Worm (Caenorhabditis elegans) whole organism, L3 larva: ENCODE measurements around the gene srd-39.

Experiments used
- ama-1 ChIP-seq: fragments of 150-350 bp; optimal IDR thresholded peaks from 2 replicates; lab custom pipeline; 2018
- egl-27 ChIP-seq: sonication (generic microtip); optimal IDR thresholded peaks from 4 replicates; lab custom pipeline; 2017; ENCODE audit warnings: missing biosample characterization, missing genetic modification reagents, missing genetic modification characterization
- lin-15B ChIP-seq: fragments of 150-350 bp; optimal IDR thresholded peaks from 2 replicates; lab custom pipeline; 2014; ENCODE audit warnings: missing biosample characterization, missing genetic modification characterization
- mml-1 ChIP-seq: fragments of 150-350 bp; sonication (generic microtip); optimal IDR thresholded peaks from 3 replicates; lab custom pipeline; 2014; ENCODE audit warnings: missing biosample characterization, missing genetic modification characterization
- nhr-12 ChIP-seq: fragments of 150-350 bp; optimal IDR thresholded peaks from 2 replicates; lab custom pipeline; 2014; ENCODE audit warnings: missing biosample characterization, missing genetic modification characterization
- nhr-23 ChIP-seq: fragments of 150-350 bp; optimal IDR thresholded peaks from 2 replicates; lab custom pipeline; 2014; ENCODE audit warnings: missing biosample characterization, missing genetic modification reagents, missing genetic modification characterization
- nhr-25 ChIP-seq: sonication (generic microtip); optimal IDR thresholded peaks from 2 replicates; lab custom pipeline; 2017; ENCODE audit warnings: missing biosample characterization, missing genetic modification characterization
- pqm-1 ChIP-seq: fragments of 150-350 bp; optimal IDR thresholded peaks from 2 replicates; lab custom pipeline; 2017; ENCODE audit warnings: missing biosample characterization, missing genetic modification characterization, inconsistent platforms
- sea-2 ChIP-seq: fragments of 150-350 bp; sonication (generic microtip); optimal IDR thresholded peaks from 4 replicates; lab custom pipeline; 2014; ENCODE audit warnings: missing biosample characterization, missing genetic modification reagents, missing genetic modification characterization
- snpc-4 ChIP-seq: fragments of 150-350 bp; optimal IDR thresholded peaks from 2 replicates; lab custom pipeline; 2014; ENCODE audit warnings: missing biosample characterization, missing genetic modification characterization
- unc-39 ChIP-seq: sonication (generic microtip); optimal IDR thresholded peaks from 4 replicates; lab custom pipeline; 2017; ENCODE audit warnings: missing biosample characterization, missing genetic modification characterization
- unc-62 ChIP-seq: fragments of 150-350 bp; sonication (generic microtip); optimal IDR thresholded peaks from 4 replicates; lab custom pipeline; 2014; ENCODE audit warnings: missing biosample characterization, missing genetic modification reagents, missing genetic modification characterization
- zag-1 ChIP-seq: fragments of 150-350 bp; optimal IDR thresholded peaks from 2 replicates; lab custom pipeline; 2014; ENCODE audit warnings: missing biosample characterization, missing genetic modification characterization

- TF ChIP-seq nhr-23 (tag; lab: Kevin White, UChicago) (no peak), pqm-1 (tag; lab: Kevin White, UChicago) (no peak), mml-1 (tag; lab: Kevin White, UChicago) (no peak), unc-39 (tag; lab: Kevin White, UChicago) (no peak), lin-15B (tag; lab: Kevin White, UChicago) (no peak), snpc-4 (tag; lab: Kevin White, UChicago) (no peak), ama-1 (lab: Kevin White, UChicago) (no peak), nhr-12 (no peak), nhr-25 (tag; lab: Kevin White, UChicago) (no peak), egl-27 (no peak), zag-1 (no peak), sea-2 (GFP tag; lab: Kevin White, UChicago) (no peak), unc-62 (GFP tag; lab: Kevin White, UChicago) (no peak)
Measured at ce11 chrX:13323697-13324096, 23.3 kb upstream of the srd-39 start.
